Fruit fly (Drosophila melanogaster): ENCODE data around the gene ema.

Gene ema

DNA sequence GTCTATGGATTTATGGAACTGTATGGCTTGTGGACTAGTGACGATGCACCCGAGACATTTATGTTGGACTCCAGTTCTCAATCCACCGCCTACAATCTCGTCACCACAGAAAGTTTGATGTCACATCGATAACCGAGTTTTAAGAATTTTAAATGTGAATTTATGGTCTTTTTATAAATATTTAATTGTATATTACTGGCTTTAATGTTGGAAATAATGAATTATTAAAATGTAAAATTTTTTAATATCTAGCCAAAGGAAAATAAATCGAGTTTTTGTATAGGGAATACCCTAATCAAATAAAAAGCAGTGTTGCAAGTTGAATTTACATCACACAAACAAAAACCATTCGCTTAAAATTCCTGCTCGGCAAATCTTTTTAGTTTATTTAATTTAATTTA is 8.8 kb downstream of the ema start, which contains the start of gene Fntb:
TSS of gene Fntb (plus strand) at position 334 of the 401 bp plus-strand sequence.
- TF ChIP-seq h (optimal IDR thresholded peaks at IDR 0.05), result no peak
- no peak for TF ChIP-seq ttk (optimal IDR thresholded peaks at IDR 0.05)
- TF ChIP-seq Sin3A (optimal IDR thresholded peaks at IDR 0.05), result no peak
- no peak for TF ChIP-seq insv (optimal IDR thresholded peaks at IDR 0.05)
- no peak for TF ChIP-seq psq (optimal IDR thresholded peaks at IDR 0.05)
- TF ChIP-seq Myc (optimal IDR thresholded peaks at IDR 0.05), result no peak

DNA sequence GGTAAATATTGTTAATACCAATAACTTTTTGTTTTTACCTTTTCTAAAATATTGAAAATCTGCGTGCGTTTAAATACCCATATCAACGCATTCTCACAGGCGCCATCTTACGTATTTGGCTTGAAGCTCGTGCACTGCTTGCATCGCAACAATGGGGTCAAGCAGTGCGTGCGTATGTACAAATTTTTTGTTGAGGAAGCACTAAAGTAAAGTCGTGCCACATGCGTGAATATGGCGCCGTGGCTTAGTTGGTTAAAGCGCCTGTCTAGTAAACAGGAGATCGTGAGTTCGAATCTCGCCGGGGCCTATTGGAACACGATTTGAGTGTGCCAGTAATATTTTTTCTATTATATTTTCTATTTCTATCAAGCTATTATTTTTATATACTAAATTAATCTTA is 9.8 kb downstream of the ema start:
- TF ChIP-seq ttk (optimal IDR thresholded peaks at IDR 0.05) (no peak), Myc (optimal IDR thresholded peaks at IDR 0.05) (no peak), psq (optimal IDR thresholded peaks at IDR 0.05) (no peak), Sin3A (optimal IDR thresholded peaks at IDR 0.05) (no peak), h (optimal IDR thresholded peaks at IDR 0.05) (no peak), insv (optimal IDR thresholded peaks at IDR 0.05) (no peak)

DNA sequence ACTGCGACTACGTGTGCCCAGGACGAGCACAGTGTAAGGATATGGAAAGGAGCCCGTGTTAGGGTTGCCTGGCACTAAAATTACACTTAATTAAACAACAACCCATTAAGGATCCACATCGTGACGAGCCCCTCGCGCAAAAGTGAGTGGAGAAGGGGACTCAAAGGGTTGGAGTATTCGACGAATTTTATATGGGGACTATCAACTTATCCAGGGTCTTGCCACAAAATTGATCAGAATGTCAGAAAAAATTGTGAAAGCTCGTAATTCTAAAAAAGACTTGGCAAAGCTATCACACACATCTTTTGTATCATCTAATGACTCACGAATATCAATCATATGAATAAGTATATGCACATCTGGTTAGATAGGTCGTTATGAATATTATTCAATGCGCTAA is 11.1 kb downstream of the ema start, which contains the start of gene CG31279:
TSS of gene CG31279 (plus strand) at position 301 of the 400 bp plus-strand sequence.
- TF ChIP-seq Sin3A (optimal IDR thresholded peaks at IDR 0.05), result no peak
- TF ChIP-seq h (optimal IDR thresholded peaks at IDR 0.05), result no peak
- no peak for TF ChIP-seq insv (optimal IDR thresholded peaks at IDR 0.05)
- no peak for TF ChIP-seq Myc (optimal IDR thresholded peaks at IDR 0.05)
- no peak for TF ChIP-seq ttk (optimal IDR thresholded peaks at IDR 0.05)
- no peak for TF ChIP-seq psq (optimal IDR thresholded peaks at IDR 0.05)

DNA sequence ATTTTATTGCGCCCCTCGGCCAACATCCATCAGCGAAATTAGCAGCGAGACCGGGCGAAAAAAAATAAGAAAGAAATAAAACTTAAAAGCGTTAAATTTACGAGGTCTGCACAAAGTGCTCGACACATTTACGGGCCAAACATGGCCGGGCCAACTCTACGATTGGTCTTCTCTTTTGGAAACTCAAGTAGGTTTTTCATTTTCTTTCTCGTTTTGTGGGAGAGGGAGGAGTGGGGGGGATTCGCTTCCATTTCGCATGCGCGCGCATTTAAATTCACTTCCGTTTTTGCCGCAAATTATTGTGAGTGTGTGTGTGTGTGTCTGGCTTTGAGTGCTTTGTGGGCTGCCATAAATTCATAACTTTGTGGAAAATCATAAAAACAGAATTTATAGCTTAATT is 13.9 kb downstream of the ema start:
- TF ChIP-seq Sin3A (optimal IDR thresholded peaks at IDR 0.05) (no peak), h (optimal IDR thresholded peaks at IDR 0.05) (no peak), psq (optimal IDR thresholded peaks at IDR 0.05) (no peak), ttk (optimal IDR thresholded peaks at IDR 0.05) (no peak), insv (optimal IDR thresholded peaks at IDR 0.05) (no peak), Myc (optimal IDR thresholded peaks at IDR 0.05) (no peak)

DNA sequence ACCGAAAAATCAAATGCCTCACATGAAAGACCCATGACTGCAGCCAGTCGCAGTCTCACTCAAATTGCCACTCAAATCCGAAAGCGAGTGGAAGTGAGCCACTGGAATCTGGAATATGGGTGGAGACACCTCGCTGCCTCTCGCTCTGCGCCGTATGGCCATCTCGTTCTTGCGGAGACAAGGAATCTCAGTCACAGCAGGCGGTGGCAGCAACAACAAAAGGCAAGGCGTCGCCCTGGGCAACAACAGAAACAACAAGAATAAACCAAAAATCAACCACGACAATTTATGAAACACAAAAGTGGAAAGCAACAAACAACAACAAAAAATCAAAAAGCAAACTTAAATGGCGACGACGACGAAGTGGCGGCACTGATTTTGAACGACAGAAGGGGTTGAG is 18.1 kb downstream of the ema start:
- no peak for TF ChIP-seq insv (optimal IDR thresholded peaks at IDR 0.05)
- no peak for TF ChIP-seq ttk (optimal IDR thresholded peaks at IDR 0.05)
- no peak for TF ChIP-seq Myc (optimal IDR thresholded peaks at IDR 0.05)
- no peak for TF ChIP-seq psq (optimal IDR thresholded peaks at IDR 0.05)
- no peak for TF ChIP-seq Sin3A (optimal IDR thresholded peaks at IDR 0.05)
- no peak for TF ChIP-seq h (optimal IDR thresholded peaks at IDR 0.05)

DNA sequence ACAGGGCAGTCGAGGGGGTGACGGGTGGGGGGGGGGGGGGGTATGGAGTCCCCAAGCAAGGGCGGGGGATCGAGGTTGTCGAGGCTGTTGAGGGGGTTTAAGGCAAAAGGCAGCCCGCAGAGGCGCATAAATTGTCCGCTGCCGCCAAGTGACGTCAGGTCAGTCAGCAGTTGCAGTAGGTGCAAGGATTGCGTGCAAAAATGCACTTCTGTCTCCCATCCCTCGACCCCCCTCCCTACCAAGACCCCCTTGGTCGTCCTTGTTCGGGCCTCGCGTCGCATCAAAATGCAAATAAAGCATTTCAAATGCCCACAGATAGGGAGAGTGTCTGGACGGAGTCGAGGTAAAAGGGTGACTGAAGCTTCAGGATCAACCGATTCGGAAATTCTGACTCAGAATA is 25.0 kb downstream of the ema start:
- TF ChIP-seq h (optimal IDR thresholded peaks at IDR 0.05), result no peak
- no peak for TF ChIP-seq Myc (optimal IDR thresholded peaks at IDR 0.05)
- TF ChIP-seq ttk (optimal IDR thresholded peaks at IDR 0.05), result no peak
- no peak for TF ChIP-seq insv (optimal IDR thresholded peaks at IDR 0.05)
- TF ChIP-seq psq (optimal IDR thresholded peaks at IDR 0.05), result no peak
- no peak for TF ChIP-seq Sin3A (optimal IDR thresholded peaks at IDR 0.05)

DNA sequence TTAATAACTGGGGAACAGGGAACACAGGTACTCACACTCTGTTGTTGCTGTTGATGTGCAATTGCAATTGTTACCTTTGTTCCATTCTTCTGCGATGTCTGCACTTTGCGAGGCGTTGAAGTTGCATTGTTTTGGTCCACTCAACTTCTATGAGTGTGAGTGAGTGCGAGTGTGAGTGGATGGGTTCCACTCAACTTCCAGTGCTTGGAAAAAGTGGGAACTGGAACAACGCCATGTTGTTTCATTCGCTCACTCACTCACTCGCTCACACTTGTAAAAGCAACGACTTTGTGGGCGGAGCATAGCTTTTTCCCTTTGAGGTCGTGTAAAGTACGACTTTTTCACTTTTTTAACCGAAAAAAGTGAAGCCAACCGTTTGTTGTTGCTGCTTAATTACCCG is 27.7 kb downstream of the ema start:
- TF ChIP-seq insv (optimal IDR thresholded peaks at IDR 0.05), result no peak
- TF ChIP-seq psq (optimal IDR thresholded peaks at IDR 0.05), result no peak
- TF ChIP-seq Myc (optimal IDR thresholded peaks at IDR 0.05), result no peak
- TF ChIP-seq ttk (optimal IDR thresholded peaks at IDR 0.05), result no peak
- TF ChIP-seq h (optimal IDR thresholded peaks at IDR 0.05), result no peak
- no peak for TF ChIP-seq Sin3A (optimal IDR thresholded peaks at IDR 0.05)

DNA sequence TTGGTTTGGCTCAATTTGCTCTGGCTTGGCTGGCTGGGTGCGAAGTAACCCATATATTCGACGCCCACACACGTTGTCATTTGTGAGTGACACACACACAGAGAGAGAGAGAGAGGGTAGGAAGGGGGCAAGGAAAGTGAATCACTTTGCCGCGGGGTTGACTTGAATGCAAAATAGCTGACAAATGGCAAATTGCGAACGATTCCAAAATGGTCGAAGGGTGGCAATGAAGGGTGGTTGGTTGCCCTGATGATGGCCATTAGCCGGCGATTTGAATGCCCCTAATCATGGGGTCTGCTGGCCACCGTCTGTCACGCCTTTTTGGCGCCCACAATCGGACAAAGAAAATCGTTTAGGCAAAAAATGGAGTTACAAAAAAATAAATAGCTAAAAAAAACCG is 30.8 kb downstream of the ema start:
- TF ChIP-seq psq (optimal IDR thresholded peaks at IDR 0.05) (no peak), h (optimal IDR thresholded peaks at IDR 0.05) (no peak), insv (optimal IDR thresholded peaks at IDR 0.05) (no peak), Myc (optimal IDR thresholded peaks at IDR 0.05) (no peak), ttk (optimal IDR thresholded peaks at IDR 0.05) (no peak), Sin3A (optimal IDR thresholded peaks at IDR 0.05) (no peak)

DNA sequence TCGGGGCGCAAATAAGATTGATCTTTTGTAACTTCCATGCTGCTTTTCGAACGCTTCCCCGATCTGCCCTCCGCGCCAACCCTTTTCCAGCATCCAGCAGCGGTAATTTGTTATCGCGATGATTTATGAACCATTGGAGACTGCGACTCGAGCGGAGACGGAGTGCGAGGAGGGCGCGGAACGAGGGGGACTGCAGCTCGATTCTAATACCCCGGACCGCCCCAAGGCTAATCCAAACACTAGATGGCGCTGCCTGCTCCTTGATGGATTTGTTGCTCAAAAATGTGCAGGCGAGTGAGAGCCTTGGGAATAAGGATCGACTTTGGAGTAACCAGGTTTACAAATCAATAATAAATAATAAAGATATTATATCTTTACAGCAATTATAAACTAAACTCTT is 33.0 kb downstream of the ema start:
- TF ChIP-seq ttk (optimal IDR thresholded peaks at IDR 0.05), result no peak
- TF ChIP-seq Sin3A (optimal IDR thresholded peaks at IDR 0.05), result no peak
- no peak for TF ChIP-seq insv (optimal IDR thresholded peaks at IDR 0.05)
- TF ChIP-seq psq (optimal IDR thresholded peaks at IDR 0.05), result no peak
- TF ChIP-seq Myc (optimal IDR thresholded peaks at IDR 0.05), result no peak
- no peak for TF ChIP-seq h (optimal IDR thresholded peaks at IDR 0.05)

DNA sequence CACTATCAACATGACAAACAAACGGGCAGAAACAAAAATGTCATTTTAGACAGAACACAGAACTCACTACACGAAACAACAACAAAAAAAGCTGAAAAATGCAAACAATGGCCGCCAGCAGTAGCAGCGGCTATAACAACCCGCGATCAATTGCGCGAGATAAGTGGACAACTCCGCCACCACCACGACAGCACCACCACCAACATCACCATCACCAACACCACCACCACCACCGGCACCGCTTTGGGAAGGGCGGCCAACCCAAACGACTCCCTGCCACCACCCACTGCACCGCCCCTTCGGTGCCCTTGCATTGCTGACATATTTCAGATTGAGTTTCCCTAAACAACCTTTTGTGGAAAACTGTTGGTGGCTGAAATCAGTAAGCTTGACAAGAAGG is 34.8 kb downstream of the ema start:
- no peak for TF ChIP-seq Myc (optimal IDR thresholded peaks at IDR 0.05)
- TF ChIP-seq ttk (optimal IDR thresholded peaks at IDR 0.05), result no peak
- no peak for TF ChIP-seq Sin3A (optimal IDR thresholded peaks at IDR 0.05)
- TF ChIP-seq psq (optimal IDR thresholded peaks at IDR 0.05), result no peak
- no peak for TF ChIP-seq insv (optimal IDR thresholded peaks at IDR 0.05)
- TF ChIP-seq h (optimal IDR thresholded peaks at IDR 0.05), result no peak

DNA sequence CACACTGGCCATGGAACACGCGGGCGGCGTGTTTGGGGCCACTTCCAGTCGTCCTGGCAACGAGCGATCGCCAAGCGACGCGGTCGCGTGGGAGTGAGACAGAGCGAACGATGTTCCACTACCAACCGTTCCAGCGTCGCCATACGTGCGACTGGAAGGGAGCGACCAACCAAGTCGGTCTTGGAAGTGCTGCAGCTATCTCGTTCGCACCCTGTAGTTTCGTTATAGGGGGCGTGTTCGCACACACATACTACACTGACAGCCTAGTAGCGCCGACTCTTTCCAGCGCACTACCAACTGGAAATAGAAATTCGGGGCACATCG is 37.8 kb downstream of the ema start:
- TF ChIP-seq Myc (optimal IDR thresholded peaks at IDR 0.05) (no peak), ttk (optimal IDR thresholded peaks at IDR 0.05) (no peak), Sin3A (optimal IDR thresholded peaks at IDR 0.05) (no peak), psq (optimal IDR thresholded peaks at IDR 0.05) (no peak), insv (optimal IDR thresholded peaks at IDR 0.05) (no peak), h (optimal IDR thresholded peaks at IDR 0.05) (no peak)

DNA sequence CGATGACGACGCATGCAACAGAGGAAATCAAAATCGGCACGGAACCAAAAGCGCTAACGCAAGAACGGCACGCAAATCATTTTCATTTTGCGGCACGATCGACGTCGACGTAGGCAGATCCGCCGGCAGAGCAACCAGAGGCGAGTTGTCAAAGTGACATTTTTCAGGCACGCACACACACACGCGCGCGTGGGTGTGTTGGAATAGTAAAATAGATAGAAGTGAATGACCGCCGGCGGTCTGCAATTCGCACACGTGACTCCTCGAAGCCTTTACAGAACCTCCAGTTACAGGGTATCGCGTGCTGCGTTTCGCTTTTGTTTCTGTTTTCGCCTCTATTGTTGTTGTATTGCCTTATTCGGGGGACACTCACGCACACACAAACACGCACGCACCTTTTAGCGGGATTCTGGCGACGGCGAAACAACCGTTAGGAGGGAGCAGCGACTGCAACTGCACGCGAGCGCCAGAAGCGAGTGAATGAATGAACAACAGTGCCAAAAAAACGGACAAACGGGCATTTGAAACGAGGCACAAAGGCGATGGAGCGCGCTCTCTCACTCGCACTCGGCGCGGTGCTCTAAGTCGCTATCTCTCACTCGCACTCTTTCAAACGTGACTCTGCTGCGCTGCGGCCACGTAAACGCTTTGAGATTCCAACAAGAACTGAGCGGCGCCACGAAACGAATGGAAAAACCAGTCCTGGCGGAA is 38.3 kb downstream of the ema start, which contains the start of gene ss:
TSS of gene ss (minus strand) at position 668 of the 711 bp plus-strand sequence.
- no peak for TF ChIP-seq Sin3A (optimal IDR thresholded peaks at IDR 0.05)
- TF ChIP-seq Myc (optimal IDR thresholded peaks at IDR 0.05), result no peak
- no peak for TF ChIP-seq h (optimal IDR thresholded peaks at IDR 0.05)
- TF ChIP-seq ttk (optimal IDR thresholded peaks at IDR 0.05), result no peak
- TF ChIP-seq insv (optimal IDR thresholded peaks at IDR 0.05), result no peak
- TF ChIP-seq psq (optimal IDR thresholded peaks at IDR 0.05), result no peak

DNA sequence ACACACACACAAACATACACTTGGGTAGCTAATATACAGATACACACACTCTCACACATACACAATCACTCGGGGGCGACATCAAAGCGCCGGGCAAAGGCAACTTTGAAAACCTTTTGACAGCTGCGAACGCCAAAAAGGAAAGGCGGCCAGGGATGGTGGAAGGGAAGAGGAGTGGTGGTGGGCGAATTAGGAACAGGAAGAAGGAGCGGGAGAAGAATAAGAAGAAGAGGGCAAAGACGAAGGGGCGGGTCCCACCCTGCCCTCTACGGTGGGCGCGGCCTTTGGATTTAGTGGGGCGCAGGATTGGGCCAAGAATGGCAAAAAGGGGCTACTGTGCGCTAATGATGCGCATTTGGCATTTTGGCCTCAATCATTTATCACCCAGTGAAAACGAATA is 44.9 kb downstream of the ema start:
- TF ChIP-seq Sin3A (optimal IDR thresholded peaks at IDR 0.05), result no peak
- TF ChIP-seq psq (optimal IDR thresholded peaks at IDR 0.05), result no peak
- no peak for TF ChIP-seq ttk (optimal IDR thresholded peaks at IDR 0.05)
- TF ChIP-seq insv (optimal IDR thresholded peaks at IDR 0.05), result no peak
- TF ChIP-seq h (optimal IDR thresholded peaks at IDR 0.05), result no peak
- TF ChIP-seq Myc (optimal IDR thresholded peaks at IDR 0.05), result no peak
